Worm (Caenorhabditis elegans): ENCODE data around the gene srlf-14.
A peak's percentile ranks its signal among the peaks of the same experiment; 100 is the strongest.

Gene srlf-14

DNA sequence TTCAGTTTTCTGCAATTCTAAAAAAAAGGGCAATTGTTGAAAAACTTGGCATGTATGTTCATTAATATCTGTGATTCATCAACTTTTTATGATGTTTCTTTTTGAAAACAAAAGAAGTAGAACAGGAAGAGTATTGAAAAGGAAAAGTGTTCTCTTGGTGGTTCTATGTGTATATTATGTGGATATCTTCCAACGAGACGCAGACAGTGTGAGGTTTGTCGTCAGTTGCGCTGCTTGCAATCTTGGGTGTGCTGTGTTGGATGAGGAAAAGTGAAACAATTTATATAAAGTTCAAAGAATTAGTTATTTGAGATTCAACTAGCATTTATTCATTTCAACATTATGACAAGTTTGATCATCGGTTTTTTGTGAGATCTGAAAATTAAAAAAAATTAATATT, 41.8 kb downstream of the srlf-14 start (continued):
- TF ChIP-seq egl-27 (tag; optimal IDR thresholded peaks at IDR 0.05) (no peak), pax-3 (tag; optimal IDR thresholded peaks at IDR 0.05) (no peak), tlp-1 (tag; optimal IDR thresholded peaks at IDR 0.05) (no peak), fkh-8 (tag; optimal IDR thresholded peaks at IDR 0.05) (no peak), nhr-84 (tag; optimal IDR thresholded peaks at IDR 0.05) (no peak), nhr-20 (tag; optimal IDR thresholded peaks at IDR 0.05) (no peak), unc-98 (GFP tag; IDR thresholded peaks at IDR 0.05) (no peak), tbx-2 (tag; optimal IDR thresholded peaks at IDR 0.05) (peak; percentile 0), ceh-88 (GFP tag; IDR thresholded peaks at IDR 0.05) (no peak), nhr-85 (tag) (peak; percentile 39), grh-1 (GFP tag; IDR thresholded peaks at IDR 0.05) (no peak), fkh-10 (GFP tag; optimal IDR thresholded peaks at IDR 0.05) (no peak), elt-2 (tag; optimal IDR thresholded peaks at IDR 0.05) (no peak), ceh-90 (tag; optimal IDR thresholded peaks at IDR 0.05) (no peak), swsn-7 (tag; optimal IDR thresholded peaks at IDR 0.05) (no peak), dpl-1 (GFP tag; optimal IDR thresholded peaks at IDR 0.05) (peak in 1 of 3 experiments; percentile 29), sptf-1 (tag; optimal IDR thresholded peaks at IDR 0.05) (no peak), ceh-8 (GFP tag; optimal IDR thresholded peaks at IDR 0.05) (no peak), C16A3.4 (tag; optimal IDR thresholded peaks at IDR 0.05) (no peak), unc-62 (GFP tag; optimal IDR thresholded peaks at IDR 0.05) (no peak), nhr-47 (tag; optimal IDR thresholded peaks at IDR 0.05) (no peak), ets-5 (GFP tag; IDR thresholded peaks at IDR 0.05) (no peak), Y116A8C.19 (tag; optimal IDR thresholded peaks at IDR 0.05; ENCODE audit: borderline replicate concordance) (no peak), isw-1 (GFP tag; IDR thresholded peaks at IDR 0.05) (no peak), rnt-1 (tag; optimal IDR thresholded peaks at IDR 0.05) (no peak), efl-3 (GFP tag; optimal IDR thresholded peaks at IDR 0.05) (no peak), skn-1 (tag; optimal IDR thresholded peaks at IDR 0.05) (no peak), nhr-19 (GFP tag; conservative IDR thresholded peaks at IDR 0.05) (no peak), lin-39 (tag; optimal IDR thresholded peaks at IDR 0.05) (no peak), nhr-71 (tag; optimal IDR thresholded peaks at IDR 0.05) (peak; percentile 12), nhr-12 (tag; optimal IDR thresholded peaks at IDR 0.05) (no peak), nhr-237 (tag; optimal IDR thresholded peaks at IDR 0.05) (no peak), unc-130 (tag; optimal IDR thresholded peaks at IDR 0.05) (peak; percentile 4), zag-1 (tag; optimal IDR thresholded peaks at IDR 0.05) (no peak), mep-1 (tag; optimal IDR thresholded peaks at IDR 0.05) (peak; percentile 19)

DNA sequence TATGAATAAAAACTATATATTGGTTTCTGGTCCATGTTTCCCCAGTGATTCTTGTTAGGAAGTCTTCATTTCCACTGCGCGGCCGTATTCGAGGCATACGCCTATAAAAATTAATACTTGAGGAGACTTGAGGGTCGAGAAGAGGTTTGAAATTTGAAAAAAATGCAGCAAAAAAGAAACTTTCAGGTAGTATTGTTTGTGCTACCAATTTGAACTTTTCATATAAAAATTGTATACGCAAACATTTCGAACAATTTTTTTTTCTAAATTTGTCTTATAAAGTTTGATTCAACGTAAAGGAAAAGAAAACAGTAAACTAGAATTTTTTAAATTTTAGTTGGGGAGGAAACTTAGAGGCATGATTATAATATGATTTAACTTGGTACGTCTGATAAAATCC, 42.3 kb downstream of the srlf-14 start, which contains the start of gene T11G6.4:
TSS of gene T11G6.4 (minus strand) at position 101 of the 400 bp plus-strand sequence.
- TF ChIP-seq egl-27 (tag; optimal IDR thresholded peaks at IDR 0.05) (no peak), jun-1 (tag; optimal IDR thresholded peaks at IDR 0.05) (no peak), nhr-20 (tag; optimal IDR thresholded peaks at IDR 0.05) (no peak), nhr-237 (tag; optimal IDR thresholded peaks at IDR 0.05) (no peak), unc-130 (tag; optimal IDR thresholded peaks at IDR 0.05) (no peak), mdl-1 (tag; optimal IDR thresholded peaks at IDR 0.05) (no peak), pag-3 (tag; optimal IDR thresholded peaks at IDR 0.05; ENCODE audit: borderline replicate concordance, insufficient read depth) (no peak), hpl-2 (GFP tag; optimal IDR thresholded peaks at IDR 0.05) (no peak), xbp-1 (tag; optimal IDR thresholded peaks at IDR 0.05) (no peak)

DNA sequence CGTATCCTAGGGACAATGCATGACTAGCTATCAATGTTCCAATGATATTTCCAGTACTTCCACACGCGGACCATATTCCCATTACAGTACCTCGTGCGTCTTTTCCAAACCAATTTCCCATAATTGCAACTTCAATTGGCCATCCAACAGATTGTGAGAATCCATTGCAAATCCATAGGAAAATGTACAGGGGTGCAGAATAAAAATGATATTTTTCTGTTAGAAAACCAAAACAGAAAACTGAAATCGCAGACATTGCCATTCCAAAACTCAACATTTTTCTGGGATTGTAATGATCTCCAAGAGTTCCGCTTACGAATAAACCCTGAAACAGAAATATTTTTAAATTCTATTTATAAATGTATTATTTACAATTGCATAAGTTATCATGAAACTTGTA, 43.0 kb downstream of the srlf-14 start:
- TF ChIP-seq efl-1 (optimal IDR thresholded peaks at IDR 0.05), result no peak
- peak in 1 of 2 experiments; percentile 80 for TF ChIP-seq efl-1 (GFP tag; optimal IDR thresholded peaks at IDR 0.05 in 1 of 2)
- TF ChIP-seq hpl-2 (GFP tag; optimal IDR thresholded peaks at IDR 0.05), result no peak
- no peak for TF ChIP-seq fkh-8 (tag; optimal IDR thresholded peaks at IDR 0.05)
- TF ChIP-seq unc-98 (GFP tag; IDR thresholded peaks at IDR 0.05), result no peak
- TF ChIP-seq Y116A8C.19 (tag; optimal IDR thresholded peaks at IDR 0.05; ENCODE audit: borderline replicate concordance), result no peak

Measured in whole organism, L1 larva.